Worm (Caenorhabditis elegans) whole organism, young adult: ENCODE results near the gene col-146.
A peak's percentile ranks its signal among the peaks of the same experiment; 100 is the strongest.

Source experiments
- B0019.2 ChIP-seq: fragments of 200-800 bp; sonication (Bioruptor generic); conservative IDR thresholded peaks from 2 replicates; pipeline ENCODE4 v1.3.6; 2022; ENCODE audit warnings: missing genetic modification reagents, missing genetic modification characterization, missing compliant biosample characterization
- C17E4.6 ChIP-seq: fragments of 200-800 bp; sonication (Bioruptor generic); IDR thresholded peaks from 2 replicates; pipeline ENCODE4 v1.3.6; 2022; ENCODE audit warnings: missing genetic modification reagents, missing genetic modification characterization, missing compliant biosample characterization
- D2030.7 ChIP-seq: fragments of 200-800 bp; sonication (Bioruptor generic); IDR thresholded peaks from 2 replicates; pipeline ENCODE4 v1.3.6; 2022; ENCODE audit warnings: missing genetic modification reagents, missing genetic modification characterization, missing compliant biosample characterization
- F10E7.11 ChIP-seq: sonication (generic microtip); optimal IDR thresholded peaks from 2 replicates; lab custom pipeline; 2017; ENCODE audit warnings: mild to moderate bottlenecking, missing genetic modification characterization, moderate library complexity, missing compliant biosample characterization
- F37B4.10 ChIP-seq: fragments of 200-800 bp; sonication (Bioruptor generic); IDR thresholded peaks from 2 replicates; pipeline ENCODE4 v1.3.6; 2022; ENCODE audit warnings: missing genetic modification characterization, missing compliant biosample characterization
- F52B5.7 ChIP-seq: sonication (generic microtip); optimal IDR thresholded peaks from 2 replicates; lab custom pipeline; 2016; ENCODE audit warnings: mild to moderate bottlenecking, missing genetic modification characterization, missing compliant biosample characterization
- T07F8.4 ChIP-seq: sonication (generic microtip); optimal IDR thresholded peaks from 2 replicates; lab custom pipeline; 2016; ENCODE audit warnings: mild to moderate bottlenecking, missing genetic modification characterization, moderate library complexity, missing compliant biosample characterization
- T26A5.8 ChIP-seq: sonication (generic microtip); optimal IDR thresholded peaks from 2 replicates; lab custom pipeline; 2016; ENCODE audit warnings: missing genetic modification characterization, missing compliant biosample characterization
- Y79H2A.3 ChIP-seq: fragments of 200-800 bp; sonication (Bioruptor generic); conservative IDR thresholded peaks from 2 replicates; pipeline ENCODE4 v1.3.6; 2022; ENCODE audit warnings: missing genetic modification reagents, missing genetic modification characterization, missing compliant biosample characterization
- ama-1 ChIP-seq, 3 experiments: fragments of 150-350 bp in 1 of 3; sonication (generic microtip) in 2 of 3; optimal IDR thresholded peaks; 2 replicates each; lab custom pipeline; 2014 to 2018; ENCODE audit warnings: missing biosample characterization in 2 of 3, missing genetic modification characterization in 2 of 3, missing genetic modification reagents in 2 of 3
- aptf-2 ChIP-seq: fragments of 200-800 bp; sonication (Bioruptor generic); conservative IDR thresholded peaks from 2 replicates; pipeline ENCODE4 v1.3.6; 2022; ENCODE audit warnings: missing genetic modification reagents, missing genetic modification characterization, missing compliant biosample characterization
- athp-1 ChIP-seq: sonication (generic microtip); optimal IDR thresholded peaks from 2 replicates; lab custom pipeline; 2017; ENCODE audit warnings: mild to moderate bottlenecking, missing genetic modification characterization, missing compliant biosample characterization
- attf-3 ChIP-seq: fragments of 200-800 bp; sonication (Bioruptor generic); conservative IDR thresholded peaks from 2 replicates; pipeline ENCODE4 v1.3.6; 2022; ENCODE audit warnings: missing genetic modification reagents, missing genetic modification characterization, missing compliant biosample characterization
- ceh-79 ChIP-seq: sonication (generic microtip); optimal IDR thresholded peaks from 2 replicates; lab custom pipeline; 2017; ENCODE audit warnings: mild to moderate bottlenecking, missing genetic modification characterization, missing compliant biosample characterization
- dox-1 ChIP-seq: fragments of 200-800 bp; sonication (Bioruptor generic); IDR thresholded peaks from 2 replicates; pipeline ENCODE4 v1.3.6; 2022; ENCODE audit warnings: missing genetic modification reagents, missing genetic modification characterization, missing compliant biosample characterization
- dpff-1 ChIP-seq: sonication (generic microtip); optimal IDR thresholded peaks from 2 replicates; lab custom pipeline; 2017; ENCODE audit warnings: mild to moderate bottlenecking, missing genetic modification characterization, missing compliant biosample characterization
- dpl-1 ChIP-seq: fragments of 150-350 bp; optimal IDR thresholded peaks from 2 replicates; lab custom pipeline; 2014; ENCODE audit warnings: missing biosample characterization, missing genetic modification reagents, missing genetic modification characterization
- efl-1 ChIP-seq: fragments of 150-350 bp; optimal IDR thresholded peaks from 2 replicates; lab custom pipeline; 2014; ENCODE audit warnings: missing biosample characterization, missing genetic modification reagents, missing genetic modification characterization
- egl-18 ChIP-seq: fragments of 200-800 bp; sonication (Bioruptor generic); IDR thresholded peaks from 2 replicates; pipeline ENCODE4 v1.3.6; 2022; ENCODE audit warnings: missing genetic modification reagents, missing genetic modification characterization, missing compliant biosample characterization
- fkh-3 ChIP-seq: sonication (generic microtip); optimal IDR thresholded peaks from 2 replicates; lab custom pipeline; 2016; ENCODE audit warnings: mild to moderate bottlenecking, missing genetic modification characterization, missing compliant biosample characterization
- hlh-26 ChIP-seq: fragments of 200-800 bp; sonication (Bioruptor generic); conservative IDR thresholded peaks from 2 replicates; pipeline ENCODE4 v1.3.6; 2022; ENCODE audit warnings: missing genetic modification reagents, missing genetic modification characterization, missing compliant biosample characterization
- lag-1 ChIP-seq: fragments of 200-800 bp; sonication (Bioruptor generic); IDR thresholded peaks from 2 replicates; pipeline ENCODE4 v1.3.6; 2022; ENCODE audit warnings: missing genetic modification reagents, missing genetic modification characterization, missing compliant biosample characterization
- let-526 ChIP-seq: fragments of 200-800 bp; sonication (Bioruptor generic); IDR thresholded peaks from 2 replicates; pipeline ENCODE4 v1.3.6; 2022; ENCODE audit warnings: missing genetic modification reagents, missing genetic modification characterization, missing compliant biosample characterization
- let-607 ChIP-seq, 2 experiments: fragments of 200-800 bp in 1 of 2; sonication (Bioruptor generic) in 1 of 2; sonication (generic microtip) in 1 of 2; optimal IDR thresholded peaks; 2 replicates each; lab custom pipeline; 2016 to 2018; ENCODE audit warnings: mild to moderate bottlenecking in 2 of 2, missing compliant biosample characterization in 2 of 2, missing genetic modification characterization in 2 of 2, moderate library complexity in 2 of 2, missing genotype in 1 of 2
- lin-35 ChIP-seq, 3 experiments: fragments of 150-350 bp in 2 of 3; sonication (generic microtip) in 1 of 3; optimal IDR thresholded peaks; 2 replicates each; lab custom pipeline; 2014 to 2018; ENCODE audit warnings: missing biosample characterization in 3 of 3, missing genetic modification characterization in 3 of 3, missing genetic modification reagents in 3 of 3
- lin-54 ChIP-seq: fragments of 200-800 bp; sonication (Bioruptor generic); optimal IDR thresholded peaks from 2 replicates; lab custom pipeline; 2018; ENCODE audit warnings: mild to moderate bottlenecking, missing genetic modification characterization, missing compliant biosample characterization
- lsl-1 ChIP-seq: fragments of 200-800 bp; sonication (Bioruptor generic); optimal IDR thresholded peaks from 2 replicates; lab custom pipeline; 2018; ENCODE audit warnings: mild to moderate bottlenecking, missing genetic modification characterization, moderate library complexity, missing compliant biosample characterization
- madf-6 ChIP-seq: fragments of 200-800 bp; sonication (Bioruptor generic); IDR thresholded peaks from 2 replicates; pipeline ENCODE4 v1.3.6; 2022; ENCODE audit warnings: missing genetic modification reagents, missing genetic modification characterization, missing compliant biosample characterization
- madf-8 ChIP-seq: fragments of 200-800 bp; sonication (Bioruptor generic); conservative IDR thresholded peaks from 2 replicates; pipeline ENCODE4 v1.3.6; 2022; ENCODE audit warnings: missing genetic modification reagents, missing genetic modification characterization, missing compliant biosample characterization
- mcd-1 ChIP-seq: fragments of 200-800 bp; sonication (Bioruptor generic); IDR thresholded peaks from 2 replicates; pipeline ENCODE4 v1.3.6; 2022; ENCODE audit warnings: missing genetic modification reagents, missing genetic modification characterization, missing compliant biosample characterization
- nfya-1 ChIP-seq: sonication (generic microtip); optimal IDR thresholded peaks from 2 replicates; lab custom pipeline; 2017; ENCODE audit warnings: antibody characterized with exemption, missing compliant biosample characterization, missing genetic modification characterization, borderline replicate concordance; ENCODE audit not compliant: insufficient read depth
- nfyb-1 ChIP-seq: fragments of 200-800 bp; sonication (Bioruptor generic); IDR thresholded peaks from 2 replicates; pipeline ENCODE4 v1.3.6; 2022; ENCODE audit warnings: missing genetic modification reagents, missing genetic modification characterization, missing compliant biosample characterization
- nhr-179 ChIP-seq: sonication (generic microtip); optimal IDR thresholded peaks from 2 replicates; lab custom pipeline; 2016; ENCODE audit warnings: mild to moderate bottlenecking, missing genetic modification characterization, missing compliant biosample characterization
- nhr-80 ChIP-seq: sonication (generic microtip); optimal IDR thresholded peaks from 2 replicates; lab custom pipeline; 2016; ENCODE audit warnings: missing genetic modification characterization, missing compliant biosample characterization
- nhr-90 ChIP-seq: sonication (generic microtip); optimal IDR thresholded peaks from 2 replicates; lab custom pipeline; 2016; ENCODE audit warnings: missing genotype, mild to moderate bottlenecking, missing genetic modification characterization, missing compliant biosample characterization
- rcor-1 ChIP-seq: fragments of 200-800 bp; sonication (Bioruptor generic); IDR thresholded peaks from 2 replicates; pipeline ENCODE4 v1.3.6; 2022; ENCODE audit warnings: missing genetic modification reagents, missing genetic modification characterization, missing compliant biosample characterization
- sdz-38 ChIP-seq: sonication (generic microtip); optimal IDR thresholded peaks from 2 replicates; lab custom pipeline; 2016; ENCODE audit warnings: missing genotype, missing genetic modification characterization, missing compliant biosample characterization
- somi-1 ChIP-seq: fragments of 200-800 bp; sonication (Bioruptor generic); optimal IDR thresholded peaks from 2 replicates; lab custom pipeline; 2018; ENCODE audit warnings: mild to moderate bottlenecking, missing genetic modification characterization, missing compliant biosample characterization
- ztf-18 ChIP-seq: sonication (generic microtip); optimal IDR thresholded peaks from 2 replicates; lab custom pipeline; 2016; ENCODE audit warnings: missing genotype, mild to moderate bottlenecking, missing genetic modification characterization, missing compliant biosample characterization
- ztf-26 ChIP-seq: sonication (generic microtip); optimal IDR thresholded peaks from 2 replicates; lab custom pipeline; 2017; ENCODE audit warnings: missing genetic modification characterization, missing compliant biosample characterization
- ztf-28 ChIP-seq: fragments of 200-800 bp; sonication (Bioruptor generic); IDR thresholded peaks from 2 replicates; pipeline ENCODE4 v1.3.6; 2022; ENCODE audit warnings: missing genetic modification reagents, missing genetic modification characterization, missing compliant biosample characterization
- ztf-3 ChIP-seq: fragments of 200-800 bp; sonication (Bioruptor generic); optimal IDR thresholded peaks from 2 replicates; lab custom pipeline; 2018; ENCODE audit warnings: mild to moderate bottlenecking, missing genetic modification characterization, missing compliant biosample characterization
- ztf-6 ChIP-seq: fragments of 200-800 bp; sonication (Bioruptor generic); IDR thresholded peaks from 2 replicates; pipeline ENCODE4 v1.3.6; 2022; ENCODE audit warnings: missing genetic modification reagents, missing genetic modification characterization, missing compliant biosample characterization

The col-146 gene

DNA sequence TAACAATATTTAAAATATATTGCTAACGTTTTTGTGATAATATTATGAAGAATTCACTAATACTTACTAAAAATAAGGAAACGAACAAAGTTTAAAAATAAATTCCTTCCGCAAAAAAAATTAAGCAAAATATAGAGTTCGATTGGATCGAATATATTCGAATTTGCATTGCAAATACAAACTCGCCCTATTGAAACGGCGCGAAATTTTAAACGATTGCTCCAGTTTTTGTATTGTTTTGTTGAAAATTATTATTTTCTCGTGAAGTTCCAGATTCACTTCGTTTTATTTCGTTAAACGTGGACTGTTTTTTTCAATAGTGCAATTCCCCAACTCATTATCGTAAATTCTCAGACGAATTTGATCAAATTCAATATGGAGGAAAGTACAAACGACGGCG is 15.8 kb downstream of the col-146 start, which contains the start of the genes atl-1 and hcp-2:
Gene atl-1, minus strand, starts transcription at position 89 of the 400 bp plus-strand sequence.
Gene hcp-2, plus strand, starts transcription at position 353 of the 400 bp plus-strand sequence.
- TF ChIP-seq somi-1 (GFP tag; lab: Kevin White, UChicago), result no peak
- no peak for TF ChIP-seq nhr-90 (tag; lab: Kevin White, UChicago)
- no peak for TF ChIP-seq ztf-26 (tag; lab: Kevin White, UChicago)
- no peak for TF ChIP-seq F10E7.11 (tag; lab: Kevin White, UChicago)
- TF ChIP-seq C17E4.6 (GFP tag; lab: Robert Waterston, UW), result no peak
- TF ChIP-seq Y79H2A.3 (GFP tag; lab: Robert Waterston, UW), result no peak
- no peak for TF ChIP-seq aptf-2 (GFP tag; lab: Robert Waterston, UW)
- no peak for TF ChIP-seq nhr-80 (tag; lab: Kevin White, UChicago)
- no peak for TF ChIP-seq nhr-179
- no peak for TF ChIP-seq dpff-1 (tag; lab: Kevin White, UChicago)
- no peak for TF ChIP-seq nfya-1
- no peak for TF ChIP-seq F52B5.7 (tag; lab: Kevin White, UChicago)
- peak; percentile 3 for TF ChIP-seq lin-54 (GFP tag; lab: Kevin White, UChicago)
- TF ChIP-seq ceh-79 (tag; lab: Kevin White, UChicago), result no peak
- peak; percentile 74 for TF ChIP-seq efl-1
- TF ChIP-seq D2030.7 (GFP tag; lab: Robert Waterston, UW), result 0 out of 2 replicates have a peak, but pooled peaks have one; percentile 14
- TF ChIP-seq hlh-26, result no peak
- TF ChIP-seq mcd-1 (GFP tag; lab: Robert Waterston, UW), result no peak
- TF ChIP-seq F37B4.10 (GFP tag; lab: Robert Waterston, UW), result no peak
- no peak for TF ChIP-seq ztf-18 (tag; lab: Kevin White, UChicago)
- no peak for TF ChIP-seq nfyb-1 (GFP tag; lab: Robert Waterston, UW)
- TF ChIP-seq let-526, result no peak
- no peak for TF ChIP-seq ztf-6
- TF ChIP-seq T07F8.4 (tag; lab: Kevin White, UChicago), result no peak
- TF ChIP-seq lag-1 (GFP tag; lab: Robert Waterston, UW), result no peak
- TF ChIP-seq egl-18 (GFP tag; lab: Robert Waterston, UW), result no peak
- no peak for TF ChIP-seq attf-3 (GFP tag; lab: Robert Waterston, UW)
- no peak for TF ChIP-seq rcor-1 (GFP tag; lab: Robert Waterston, UW)
- TF ChIP-seq ztf-28 (GFP tag; lab: Robert Waterston, UW), result no peak
- TF ChIP-seq lsl-1 (GFP tag; lab: Kevin White, UChicago), result peak; percentile 26
- no peak for TF ChIP-seq B0019.2
- TF ChIP-seq lin-35 (GFP tag; optimal IDR thresholded peaks at IDR 0.05; lab: Kevin White, UChicago), result no peak
- TF ChIP-seq let-607 (tag; optimal IDR thresholded peaks at IDR 0.05; lab: Kevin White, UChicago), result no peak
- peak; percentile 48; the same call in 1 of the 2 replicates for TF ChIP-seq madf-6 (GFP tag; lab: Robert Waterston, UW)
- TF ChIP-seq T26A5.8, result no peak
- TF ChIP-seq ama-1 (optimal IDR thresholded peaks at IDR 0.05; lab: Kevin White, UChicago), result no peak
- no peak for TF ChIP-seq ama-1 (GFP tag; optimal IDR thresholded peaks at IDR 0.05; lab: Kevin White, UChicago)
- peak; percentile 34 for TF ChIP-seq dpl-1 (GFP tag; lab: Kevin White, UChicago)
- TF ChIP-seq madf-8 (GFP tag; lab: Robert Waterston, UW), result no peak
- TF ChIP-seq fkh-3 (tag; lab: Kevin White, UChicago), result no peak
- no peak for TF ChIP-seq athp-1 (tag; lab: Kevin White, UChicago)
- TF ChIP-seq dox-1 (GFP tag; lab: Robert Waterston, UW), result no peak
- TF ChIP-seq sdz-38 (tag; lab: Kevin White, UChicago), result no peak
- no peak for TF ChIP-seq ztf-3
